Fruit fly (Drosophila melanogaster) whole organism, wandering third instar larva: ENCODE results near the gene spoon.

Experiments used
- CG32264 ChIP-seq: fragments of 200-800 bp; sonication (Bioruptor generic); optimal IDR thresholded peaks from 2 replicates; lab custom pipeline; 2016; ENCODE audit warnings: missing biosample characterization, missing genetic modification characterization
- Dfd ChIP-seq: fragments of >200 bp; optimal IDR thresholded peaks from 2 replicates; lab custom pipeline; 2017; ENCODE audit warnings: missing biosample characterization, missing genetic modification characterization
- GATAd ChIP-seq: sonication (Bioruptor generic); optimal IDR thresholded peaks from 2 replicates; lab custom pipeline; 2016; ENCODE audit warnings: missing biosample characterization, missing genetic modification characterization
- HLH106 ChIP-seq: fragments of 200-800 bp; optimal IDR thresholded peaks from 3 replicates; lab custom pipeline; 2019; ENCODE audit warnings: missing biosample characterization, mild to moderate bottlenecking, missing genetic modification characterization, moderate library complexity
- Hr83 ChIP-seq: fragments of 200-300 bp; sonication (Bioruptor generic); optimal IDR thresholded peaks from 2 replicates; lab custom pipeline; 2016; ENCODE audit warnings: missing biosample characterization, mild to moderate bottlenecking, missing genetic modification characterization, moderate library complexity; ENCODE audit not compliant: poor library complexity, severe bottlenecking
- Jra ChIP-seq: sonication (Bioruptor generic); optimal IDR thresholded peaks from 2 replicates; lab custom pipeline; 2016; ENCODE audit warnings: missing biosample characterization, missing genetic modification characterization
- Mio ChIP-seq: sonication (Bioruptor generic); optimal IDR thresholded peaks from 2 replicates; lab custom pipeline; 2016; ENCODE audit warnings: missing biosample characterization, missing genetic modification characterization
- N ChIP-seq: fragments of >200 bp; optimal IDR thresholded peaks from 2 replicates; lab custom pipeline; 2018; ENCODE audit warnings: missing biosample characterization, missing external identifiers, missing genetic modification characterization
- Rel ChIP-seq, 2 experiments: fragments of 200-800 bp; sonication (Bioruptor generic) in 1 of 2; optimal IDR thresholded peaks; 2 replicates in 1 of 2; 3 replicates in 1 of 2; lab custom pipeline; 2016 to 2019; ENCODE audit warnings: mild to moderate bottlenecking in 2 of 2, missing biosample characterization in 2 of 2, missing genetic modification characterization in 2 of 2, moderate library complexity in 1 of 2
- dmrt93B ChIP-seq: fragments of 200-800 bp; sonication (Bioruptor generic); optimal IDR thresholded peaks from 2 replicates; lab custom pipeline; 2018; ENCODE audit warnings: missing biosample characterization, mild to moderate bottlenecking, missing genetic modification characterization
- dsf ChIP-seq: sonication (Bioruptor generic); optimal IDR thresholded peaks from 2 replicates; lab custom pipeline; 2016; ENCODE audit warnings: missing biosample characterization, missing genetic modification characterization, borderline replicate concordance
- foxo ChIP-seq, 2 experiments: fragments of 200-800 bp; sonication (Bioruptor generic); optimal IDR thresholded peaks; 2 replicates in 1 of 2; 3 replicates in 1 of 2; lab custom pipeline; 2016 to 2017; ENCODE audit warnings: missing biosample characterization in 2 of 2, missing genetic modification characterization in 2 of 2
- h ChIP-seq: fragments of 200-800 bp; sonication (Bioruptor generic); optimal IDR thresholded peaks from 3 replicates; lab custom pipeline; 2016; ENCODE audit warnings: missing biosample characterization, mild to moderate bottlenecking, missing genetic modification characterization
- lola ChIP-seq: fragments of >200 bp; optimal IDR thresholded peaks from 2 replicates; lab custom pipeline; 2017; ENCODE audit warnings: missing biosample characterization, missing genetic modification characterization
- psq ChIP-seq: fragments of 200-800 bp; sonication (Bioruptor generic); optimal IDR thresholded peaks from 3 replicates; lab custom pipeline; 2017; ENCODE audit warnings: missing biosample characterization, mild to moderate bottlenecking, missing genetic modification characterization, moderate library complexity
- rgr ChIP-seq: fragments of 200-800 bp; sonication (Bioruptor generic); optimal IDR thresholded peaks from 3 replicates; lab custom pipeline; 2016; ENCODE audit warnings: missing biosample characterization, mild to moderate bottlenecking, missing genetic modification characterization
- usp ChIP-seq: fragments of >200 bp; optimal IDR thresholded peaks from 2 replicates; lab custom pipeline; 2017; ENCODE audit warnings: missing biosample characterization, missing genetic modification characterization

The spoon gene

dm6 chrX:5382539-5382938 lies 38.1 kb downstream of the spoon start:
- TF ChIP-seq Dfd (GFP tag; lab: Kevin White, UChicago) (peak; percentile 12), dsf (GFP tag; lab: Kevin White, UChicago) (no peak)

DNA sequence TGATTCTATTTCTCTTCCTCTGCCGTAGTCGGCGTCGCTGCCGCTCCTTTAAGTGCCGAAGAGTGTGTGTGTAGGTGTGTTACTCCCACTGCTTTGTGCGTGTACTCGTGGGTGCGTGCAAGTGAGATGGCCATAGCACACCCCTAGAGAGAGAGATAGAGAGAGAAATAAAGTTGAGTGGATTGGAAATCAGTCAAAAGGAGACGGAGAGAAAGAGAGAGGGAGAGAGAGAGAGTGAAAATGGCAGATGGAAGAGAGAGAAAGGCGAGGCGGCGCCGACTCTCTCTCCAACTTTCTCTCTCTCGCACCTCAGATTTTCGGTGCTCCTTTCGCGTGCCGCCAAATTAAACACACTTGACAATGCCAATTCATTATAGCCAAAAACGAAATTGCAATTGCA lies 56.6 kb downstream of the spoon start:
- TF ChIP-seq h (no peak), GATAd (GFP tag; lab: Kevin White, UChicago) (no peak), Rel (GFP tag; optimal IDR thresholded peaks at IDR 0.05; lab: Kevin White, UChicago) (no peak), Rel (tag; optimal IDR thresholded peaks at IDR 0.05; lab: Kevin White, UChicago) (no peak), Hr83 (no peak), N (no peak), Jra (GFP tag; lab: Kevin White, UChicago) (no peak), Dfd (GFP tag; lab: Kevin White, UChicago) (no peak), rgr (GFP tag; lab: Kevin White, UChicago) (no peak), lola (GFP tag; lab: Kevin White, UChicago) (no peak), HLH106 (no peak), usp (GFP tag; lab: Kevin White, UChicago) (no peak), dmrt93B (GFP tag; lab: Kevin White, UChicago) (no peak), psq (GFP tag; lab: Kevin White, UChicago) (no peak), Mio (GFP tag; lab: Kevin White, UChicago) (no peak)

dm6 chrX:5363116-5363515 lies 57.6 kb downstream of the spoon start:
- TF ChIP-seq Dfd (GFP tag; lab: Kevin White, UChicago), result no peak
- no peak for TF ChIP-seq foxo (GFP tag; optimal IDR thresholded peaks at IDR 0.05; lab: Kevin White, UChicago)
- TF ChIP-seq CG32264 (GFP tag; lab: Kevin White, UChicago), result no peak
